Worm (Caenorhabditis elegans): ENCODE data around the gene sto-1.

ce11 chrX:7548158-7548557 lies 14.5 kb upstream of the sto-1 start, which contains the start of gene F46C8.1:
- TF ChIP-seq flt-1 (GFP tag; IDR thresholded peaks at IDR 0.05), result no peak
- TF ChIP-seq ztf-23 (GFP tag; IDR thresholded peaks at IDR 0.05), result no peak

Measured in whole organism, midembryonic.